Fruit fly (Drosophila melanogaster) whole organism, pupa: ENCODE data around the gene Pen.

Experiments
- CG17806 ChIP-seq: fragments of 200-800 bp; sonication (Bioruptor generic); optimal IDR thresholded peaks from 2 replicates; lab custom pipeline; 2018; ENCODE audit warnings: missing biosample characterization, mild to moderate bottlenecking, missing genetic modification characterization, moderate library complexity
- CG9948 ChIP-seq: fragments of 200-800 bp; sonication (Bioruptor generic); optimal IDR thresholded peaks from 2 replicates; lab custom pipeline; 2018; ENCODE audit warnings: missing biosample characterization, mild to moderate bottlenecking, missing genetic modification characterization, moderate library complexity
- D1 ChIP-seq: fragments of 200-800 bp; sonication (Bioruptor generic); optimal IDR thresholded peaks from 2 replicates; lab custom pipeline; 2018; ENCODE audit warnings: missing biosample characterization, mild to moderate bottlenecking, missing genetic modification characterization, moderate library complexity
- gl ChIP-seq: fragments of 200-800 bp; sonication (Bioruptor generic); optimal IDR thresholded peaks from 2 replicates; lab custom pipeline; 2018; ENCODE audit warnings: missing biosample characterization, mild to moderate bottlenecking, missing genetic modification characterization

- no peak for TF ChIP-seq CG17806
- no peak for TF ChIP-seq D1 (tag; lab: Kevin White, UChicago)
- TF ChIP-seq CG9948 = no peak
- TF ChIP-seq gl (tag; lab: Kevin White, UChicago) = no peak
These were observed 30.3 kb upstream of the Pen start, which contains the start of gene CG13127 for dm6 chr2L:10026376-10026775.
